Fruit fly (Drosophila melanogaster) whole organism, embryonic: ENCODE measurements around the gene CG32087.

Experiments
- Abd-B ChIP-seq: fragments of 200-800 bp; sonication (Bioruptor generic); optimal IDR thresholded peaks from 2 replicates; lab custom pipeline; 2018; ENCODE audit warnings: missing biosample characterization, mild to moderate bottlenecking, missing genetic modification characterization, moderate library complexity
- Aef1 ChIP-seq: fragments of 200-800 bp; sonication (Bioruptor generic); IDR thresholded peaks from 3 replicates; pipeline ENCODE4 v1.3.6; 2022; ENCODE audit warnings: missing biosample characterization, missing genetic modification characterization
- CG14710 ChIP-seq: fragments of 200-800 bp; sonication (Bioruptor generic); optimal IDR thresholded peaks from 3 replicates; lab custom pipeline; 2019; ENCODE audit warnings: missing biosample characterization, mild to moderate bottlenecking, missing genetic modification characterization, moderate library complexity
- CG17612 ChIP-seq: fragments of 200-800 bp; sonication (Bioruptor generic); IDR thresholded peaks from 2 replicates; pipeline ENCODE4 v1.3.6; 2022; ENCODE audit warnings: missing biosample characterization, missing genetic modification characterization
- CG2129 ChIP-seq: fragments of 200-800 bp; sonication (Bioruptor generic); IDR thresholded peaks from 2 replicates; pipeline ENCODE4 v1.3.6; 2022; ENCODE audit warnings: missing biosample characterization, missing genetic modification characterization; ENCODE audit not compliant: partially characterized antibody
- CG4707 ChIP-seq: fragments of 200-800 bp; sonication (Bioruptor generic); optimal IDR thresholded peaks from 2 replicates; lab custom pipeline; 2018; ENCODE audit warnings: missing biosample characterization, mild to moderate bottlenecking, missing genetic modification characterization, moderate library complexity
- CG4820 ChIP-seq: fragments of 200-800 bp; sonication (Bioruptor generic); optimal IDR thresholded peaks from 3 replicates; lab custom pipeline; 2016; ENCODE audit warnings: missing biosample characterization, missing genetic modification characterization
- CG6654 ChIP-seq: fragments of 200-800 bp; sonication (Bioruptor generic); optimal IDR thresholded peaks from 2 replicates; lab custom pipeline; 2017; ENCODE audit warnings: missing biosample characterization, mild to moderate bottlenecking, missing genetic modification characterization
- CG6689 ChIP-seq: fragments of 200-800 bp; sonication (Bioruptor generic); IDR thresholded peaks from 2 replicates; pipeline ENCODE4 v1.3.6; 2022; ENCODE audit warnings: missing biosample characterization, missing genetic modification characterization
- CG6813 ChIP-seq: fragments of 200-800 bp; sonication (Bioruptor generic); optimal IDR thresholded peaks from 2 replicates; lab custom pipeline; 2017; ENCODE audit warnings: missing biosample characterization, missing genetic modification characterization, mild to moderate bottlenecking, moderate library complexity, missing genetic modification reagents
- CG8281 ChIP-seq: fragments of 200-800 bp; sonication (Bioruptor generic); optimal IDR thresholded peaks from 2 replicates; lab custom pipeline; 2018; ENCODE audit warnings: missing biosample characterization, mild to moderate bottlenecking, missing genetic modification characterization, moderate library complexity
- CG8478 ChIP-seq: fragments of >200 bp; optimal IDR thresholded peaks from 2 replicates; lab custom pipeline; 2018
- CHES-1-like ChIP-seq: fragments of 200-800 bp; sonication (Bioruptor generic); optimal IDR thresholded peaks from 2 replicates; lab custom pipeline; 2016; ENCODE audit warnings: missing biosample characterization, missing genetic modification characterization
- CoRest ChIP-seq: fragments of 200-800 bp; sonication (Bioruptor generic); optimal IDR thresholded peaks from 3 replicates; lab custom pipeline; 2018; ENCODE audit warnings: missing biosample characterization, mild to moderate bottlenecking, missing genetic modification characterization, moderate library complexity
- Dad ChIP-seq: fragments of 200-800 bp; sonication (Bioruptor generic); optimal IDR thresholded peaks from 3 replicates; lab custom pipeline; 2016; ENCODE audit warnings: missing biosample characterization, missing genetic modification characterization
- Eip74EF ChIP-seq, 2 experiments: fragments of 200-800 bp in 1 of 2; fragments of >200 bp in 1 of 2; sonication (Bioruptor generic) in 1 of 2; optimal IDR thresholded peaks; 2 replicates each; lab custom pipeline; 2017 to 2019; ENCODE audit warnings: missing biosample characterization in 2 of 2, missing genetic modification characterization in 2 of 2, mild to moderate bottlenecking in 1 of 2, moderate library complexity in 1 of 2
- Ets65A ChIP-seq: fragments of 200-800 bp; sonication (Bioruptor generic); peaks from one replicate; lab custom pipeline; 2016; ENCODE audit warnings: missing biosample characterization, missing genetic modification characterization
- HmgZ ChIP-seq: fragments of 200-800 bp; sonication (Bioruptor generic); optimal IDR thresholded peaks from 2 replicates; lab custom pipeline; 2018; ENCODE audit warnings: missing biosample characterization, mild to moderate bottlenecking, missing genetic modification characterization
- Kr ChIP-seq: fragments of 200-800 bp; sonication (Bioruptor generic); optimal IDR thresholded peaks from 2 replicates; lab custom pipeline; 2017; ENCODE audit warnings: missing biosample characterization, mild to moderate bottlenecking, missing genetic modification characterization
- Med ChIP-seq: fragments of 200-800 bp; sonication (Bioruptor generic); peaks from one replicate; lab custom pipeline; 2016; ENCODE audit warnings: missing biosample characterization, missing genetic modification characterization, mild to moderate bottlenecking, inconsistent platforms, moderate library complexity
- Scr ChIP-seq: fragments of 200-800 bp; sonication (Bioruptor generic); IDR thresholded peaks from 2 replicates; pipeline ENCODE4 v1.3.6; 2022; ENCODE audit warnings: missing biosample characterization, missing genetic modification characterization; ENCODE audit not compliant: partially characterized antibody
- Sry-β ChIP-seq: fragments of 200-800 bp; sonication (Bioruptor generic); optimal IDR thresholded peaks from 2 replicates; lab custom pipeline; 2018; ENCODE audit warnings: missing biosample characterization, mild to moderate bottlenecking, missing genetic modification characterization, moderate library complexity
- bsh ChIP-seq, 2 experiments: fragments of 200-800 bp; sonication (Bioruptor generic); optimal IDR thresholded peaks; 2 replicates each; lab custom pipeline; 2017 to 2018; ENCODE audit warnings: mild to moderate bottlenecking in 2 of 2, missing biosample characterization in 2 of 2, missing genetic modification characterization in 2 of 2, moderate library complexity in 1 of 2
- cad ChIP-seq: fragments of >200 bp; optimal IDR thresholded peaks from 2 replicates; lab custom pipeline; 2017; ENCODE audit warnings: missing biosample characterization, missing genetic modification characterization
- cg ChIP-seq: fragments of 200-800 bp; sonication (Bioruptor generic); optimal IDR thresholded peaks from 3 replicates; lab custom pipeline; 2019; ENCODE audit warnings: missing biosample characterization, mild to moderate bottlenecking, missing genetic modification characterization, moderate library complexity
- eve ChIP-seq, 2 experiments: fragments of >200 bp; optimal IDR thresholded peaks; 2 replicates each; lab custom pipeline; 2017; ENCODE audit warnings: missing biosample characterization in 2 of 2, missing genetic modification characterization in 2 of 2
- fru ChIP-seq: fragments of >200 bp; optimal IDR thresholded peaks from 2 replicates; lab custom pipeline; 2017
- hbn ChIP-seq: fragments of 200-800 bp; sonication (Bioruptor generic); IDR thresholded peaks from 2 replicates; pipeline ENCODE4 v1.3.6; 2022; ENCODE audit warnings: missing biosample characterization, missing genetic modification characterization; ENCODE audit not compliant: partially characterized antibody
- jigr1 ChIP-seq: fragments of 200-800 bp; sonication (Bioruptor generic); IDR thresholded peaks from 3 replicates; pipeline ENCODE4 v1.3.6; 2022; ENCODE audit warnings: missing biosample characterization, missing genetic modification characterization
- kay ChIP-seq: fragments of 200-800 bp; sonication (Bioruptor generic); optimal IDR thresholded peaks from 2 replicates; lab custom pipeline; 2016; ENCODE audit warnings: missing biosample characterization, missing genetic modification characterization
- ken ChIP-seq: fragments of 200-800 bp; sonication (Bioruptor generic); IDR thresholded peaks from 3 replicates; pipeline ENCODE4 v1.3.6; 2022; ENCODE audit warnings: missing biosample characterization, missing genetic modification characterization
- kni ChIP-seq: fragments of 200-800 bp; sonication (Bioruptor generic); optimal IDR thresholded peaks from 3 replicates; lab custom pipeline; 2017; ENCODE audit warnings: mild to moderate bottlenecking, missing biosample characterization, missing genetic modification reagents, missing genetic modification characterization
- knrl ChIP-seq: fragments of 200-800 bp; sonication (Bioruptor generic); IDR thresholded peaks from 3 replicates; pipeline ENCODE4 v1.3.6; 2022; ENCODE audit warnings: missing biosample characterization, missing genetic modification characterization; ENCODE audit not compliant: partially characterized antibody
- maf-S ChIP-seq: fragments of 200-800 bp; sonication (Bioruptor generic); optimal IDR thresholded peaks from 2 replicates; lab custom pipeline; 2016; ENCODE audit warnings: missing biosample characterization, missing genetic modification characterization
- mirr ChIP-seq: fragments of 200-800 bp; sonication (Bioruptor generic); optimal IDR thresholded peaks from 3 replicates; lab custom pipeline; 2018; ENCODE audit warnings: missing biosample characterization, mild to moderate bottlenecking, missing genetic modification characterization
- pb ChIP-seq: fragments of 200-800 bp; sonication (Bioruptor generic); optimal IDR thresholded peaks from 3 replicates; lab custom pipeline; 2016; ENCODE audit warnings: missing biosample characterization, missing genetic modification characterization
- peb ChIP-seq: fragments of 200-800 bp; sonication (Bioruptor generic); IDR thresholded peaks from 2 replicates; pipeline ENCODE4 v1.3.6; 2022; ENCODE audit warnings: missing biosample characterization, missing genetic modification characterization
- pfk ChIP-seq: fragments of 200-800 bp; sonication (Bioruptor generic); optimal IDR thresholded peaks from 2 replicates; lab custom pipeline; 2018; ENCODE audit warnings: missing biosample characterization, mild to moderate bottlenecking, missing genetic modification characterization, moderate library complexity
- ranshi ChIP-seq: fragments of 200-800 bp; sonication (Bioruptor generic); IDR thresholded peaks from 2 replicates; pipeline ENCODE4 v1.3.6; 2022; ENCODE audit warnings: missing biosample characterization, missing genetic modification characterization
- rib ChIP-seq: fragments of 200-800 bp; sonication (Bioruptor generic); IDR thresholded peaks from 2 replicates; pipeline ENCODE4 v1.3.6; 2022; ENCODE audit warnings: missing biosample characterization, missing genetic modification characterization
- sna ChIP-seq: fragments of 200-800 bp; sonication (Bioruptor generic); IDR thresholded peaks from 2 replicates; pipeline ENCODE4 v1.3.6; 2022; ENCODE audit warnings: missing biosample characterization, missing genetic modification characterization; ENCODE audit not compliant: partially characterized antibody
- tgo ChIP-seq: fragments of 200-800 bp; sonication (Bioruptor generic); IDR thresholded peaks from 3 replicates; pipeline ENCODE4 v1.3.6; 2022; ENCODE audit warnings: missing biosample characterization, missing genetic modification characterization
- usp ChIP-seq: fragments of >200 bp; optimal IDR thresholded peaks from 2 replicates; lab custom pipeline; 2017; ENCODE audit warnings: missing biosample characterization, missing genetic modification characterization
- z ChIP-seq: fragments of 200-800 bp; sonication (Bioruptor generic); IDR thresholded peaks from 3 replicates; pipeline ENCODE4 v1.3.6; 2022; ENCODE audit warnings: missing biosample characterization, missing genetic modification characterization
- zfh1 ChIP-seq: fragments of 200-800 bp; sonication (Bioruptor generic); IDR thresholded peaks from 3 replicates; pipeline ENCODE4 v1.3.6; 2022; ENCODE audit warnings: missing biosample characterization, missing genetic modification characterization

The CG32087 gene

DNA sequence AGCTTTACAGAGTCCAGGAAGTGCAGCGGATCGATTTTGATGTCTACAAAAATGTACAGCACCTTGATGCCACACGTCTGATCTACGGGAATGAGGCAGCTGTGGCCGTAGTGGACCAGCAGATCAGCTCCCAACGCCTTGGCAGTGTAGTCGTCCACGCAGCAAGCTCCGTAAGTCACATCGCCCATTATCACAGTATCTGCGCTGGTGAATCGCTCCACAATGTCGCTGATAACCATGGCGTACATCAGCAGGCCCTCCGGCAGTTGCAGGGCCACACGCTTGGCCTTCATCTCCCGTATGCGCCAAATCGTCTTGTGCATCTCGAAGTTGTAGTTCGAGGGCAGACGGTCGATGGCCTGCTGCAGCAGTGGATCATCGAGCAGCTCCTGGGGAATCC is 36.9 kb upstream of the CG32087 start:
- TF ChIP-seq Ets65A (GFP tag; lab: Kevin White, UChicago) (peak; percentile 23), CG8478 (peak; percentile 82), usp (GFP tag; lab: Kevin White, UChicago) (no peak), cad (GFP tag; lab: Kevin White, UChicago) (no peak), rib (GFP tag; lab: Robert Waterston, UW) (no peak), ken (GFP tag; lab: Robert Waterston, UW) (0 out of 3 replicates have a peak, but pooled peaks have one; percentile 33), Med (GFP tag; lab: Kevin White, UChicago) (peak; percentile 63), fru (lab: Kevin White, UChicago) (no peak)

DNA sequence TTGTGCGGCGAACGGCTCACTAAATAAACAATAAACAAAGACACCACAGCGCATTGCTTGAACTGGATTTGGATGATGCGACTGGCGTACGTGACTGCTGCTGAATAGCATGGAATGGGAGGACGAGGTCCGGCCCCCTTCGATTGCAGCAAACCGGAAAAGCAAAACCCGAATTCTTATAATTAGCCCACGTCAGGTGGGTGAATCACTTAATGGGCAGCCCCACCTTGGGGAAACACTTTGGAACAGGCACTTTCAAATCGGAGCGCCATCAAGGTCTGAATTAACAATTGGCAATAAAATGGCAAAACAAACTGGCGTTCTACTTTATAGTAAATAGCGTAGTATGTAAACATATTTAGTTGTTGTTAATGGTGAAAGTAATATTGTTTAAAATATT is 36.1 kb upstream of the CG32087 start:
- TF ChIP-seq Abd-B (GFP tag; lab: Kevin White, UChicago) (no peak), Sry-β (no peak), rib (GFP tag; lab: Robert Waterston, UW) (peak; percentile 48; the same call in 1 of the 2 replicates), Eip74EF (GFP tag; optimal IDR thresholded peaks at IDR 0.05; lab: Kevin White, UChicago) (peak in 1 of 2 experiments; percentile 94)
- TF ChIP-seq, all 482 proteins: peak for 2

DNA sequence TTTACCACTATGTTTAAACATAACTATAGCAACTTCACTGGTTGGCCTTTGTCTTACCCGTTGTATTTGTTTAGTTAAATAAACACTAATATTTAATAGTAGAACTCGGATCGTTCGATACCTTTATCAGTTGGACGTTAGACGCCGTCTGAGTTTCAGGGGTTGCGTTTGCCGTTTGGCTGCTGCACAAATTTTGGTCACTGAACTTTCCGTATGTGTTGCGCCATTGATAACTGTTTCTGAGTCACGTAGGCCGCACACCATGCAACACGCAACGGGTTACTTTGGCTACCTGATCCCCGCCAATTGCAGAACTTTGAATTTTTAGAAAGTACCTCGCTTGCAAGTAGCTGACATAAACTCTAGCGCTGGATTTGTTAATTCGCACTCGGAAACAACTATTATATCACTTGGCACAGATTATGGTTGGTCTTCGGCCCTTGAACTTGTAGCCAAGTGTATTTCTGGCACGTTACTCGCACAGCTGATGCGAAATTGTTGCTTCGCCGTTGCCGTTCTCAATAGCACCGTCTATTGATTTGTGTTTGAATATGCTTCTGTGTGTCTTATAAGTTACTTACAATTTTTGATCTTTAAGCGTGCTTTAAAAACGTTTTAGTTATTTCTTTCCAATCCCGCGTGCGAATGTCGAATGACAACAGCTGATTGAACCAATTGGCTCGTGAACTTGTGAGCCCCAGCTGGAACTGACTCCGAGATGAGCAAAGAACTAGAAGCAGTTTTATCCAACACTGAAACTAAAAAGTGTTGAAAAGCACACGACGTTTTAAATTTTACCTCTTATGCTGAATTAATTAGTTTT is 35.4 kb upstream of the CG32087 start, which contains the start of gene Dph1:
Gene Dph1, minus strand, starts transcription at position 670 of the 823 bp plus-strand sequence.
- TF ChIP-seq jigr1 (GFP tag; lab: Robert Waterston, UW), result 0 out of 3 replicates have a peak, but pooled peaks have one; percentile 69
- peak; percentile 77; the same call in 1 of the 2 replicates for TF ChIP-seq ranshi
- TF ChIP-seq cg, result no peak
- TF ChIP-seq CG2129 (GFP tag; lab: Robert Waterston, UW), result no peak
- TF ChIP-seq peb (GFP tag; lab: Robert Waterston, UW), result peak; percentile 61
- peak; percentile 54 for TF ChIP-seq kni (GFP tag; lab: Kevin White, UChicago)
- TF ChIP-seq Scr (GFP tag; lab: Robert Waterston, UW), result peak; percentile 42; the same call in 1 of the 2 replicates
- no peak for TF ChIP-seq hbn (GFP tag; lab: Robert Waterston, UW)
- TF ChIP-seq CG6654 (GFP tag; lab: Kevin White, UChicago), result peak; percentile 47
- peak; percentile 60 for TF ChIP-seq CG4707 (GFP tag; lab: Kevin White, UChicago)
- TF ChIP-seq z (GFP tag; lab: Robert Waterston, UW), result no peak
- TF ChIP-seq CoRest (tag; lab: Kevin White, UChicago), result peak; percentile 77
- TF ChIP-seq CG6689 (GFP tag; lab: Robert Waterston, UW), result peak; percentile 82; the same call in 1 of the 2 replicates
- TF ChIP-seq Aef1, result peak; percentile 73
- peak; percentile 85 for TF ChIP-seq pb
- TF ChIP-seq maf-S (GFP tag; lab: Kevin White, UChicago), result peak; percentile 57
- peak; percentile 71 for TF ChIP-seq HmgZ (tag; lab: Kevin White, UChicago)
- peak; percentile 78 for TF ChIP-seq CG4820 (GFP tag; lab: Kevin White, UChicago)
- peak; percentile 84 for TF ChIP-seq CG6813 (GFP tag; lab: Kevin White, UChicago)
- TF ChIP-seq CG17612, result peak; percentile 74; the same call in 1 of the 2 replicates
- TF ChIP-seq tgo (GFP tag; lab: Robert Waterston, UW), result peak; percentile 87
- peak; percentile 79 for TF ChIP-seq CHES-1-like (GFP tag; lab: Kevin White, UChicago)
- TF ChIP-seq mirr (GFP tag; lab: Kevin White, UChicago), result peak; percentile 61
- TF ChIP-seq knrl, result peak; percentile 44; the same call in 1 of the 3 replicates
- peak; percentile 92 for TF ChIP-seq zfh1 (GFP tag; lab: Robert Waterston, UW)
- TF ChIP-seq bsh (GFP tag; optimal IDR thresholded peaks at IDR 0.05; lab: Kevin White, UChicago), result peak; percentile 79 to 89
- TF ChIP-seq kay (GFP tag; lab: Kevin White, UChicago), result peak; percentile 90
- TF ChIP-seq Dad (GFP tag; lab: Kevin White, UChicago), result peak; percentile 66
- TF ChIP-seq eve (GFP tag; optimal IDR thresholded peaks at IDR 0.05; lab: Kevin White, UChicago), result peak in 1 of 2 experiments; percentile 93
- TF ChIP-seq sna (GFP tag; lab: Robert Waterston, UW), result peak; percentile 45
- TF ChIP-seq CG14710 (tag; lab: Kevin White, UChicago), result peak; percentile 76
- peak; percentile 80 for TF ChIP-seq Kr (GFP tag; lab: Kevin White, UChicago)
- TF ChIP-seq pfk (GFP tag; lab: Kevin White, UChicago), result peak; percentile 55
- TF ChIP-seq CG8281 (tag; lab: Kevin White, UChicago), result peak; percentile 57
